Worm (Caenorhabditis elegans): ENCODE results near the gene sly-1.

The sly-1 gene

DNA sequence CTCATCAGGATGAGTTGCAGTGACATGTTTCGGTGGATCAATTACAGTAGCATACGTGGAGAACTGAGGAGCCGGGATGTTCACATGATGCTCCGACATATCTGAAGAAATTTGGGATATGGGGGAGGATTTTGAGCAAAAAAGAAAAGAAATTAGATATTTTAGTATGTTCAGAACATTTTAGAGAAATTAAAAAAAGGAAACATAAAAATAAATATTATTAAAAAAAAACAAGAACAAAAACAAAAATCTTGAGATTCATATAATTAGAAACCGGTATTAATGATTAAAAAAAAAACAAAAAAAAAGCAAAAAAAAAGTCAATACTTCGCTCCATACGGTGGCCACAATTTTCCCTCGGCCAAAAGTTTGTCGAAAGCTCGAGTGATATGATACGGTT, 3.1 kb upstream of the sly-1 start, which contains the start of gene rab-33:
Gene rab-33 (minus strand): TSS at position 101 of the 400 bp plus-strand sequence.
- no peak for TF ChIP-seq W03F9.2 (tag; optimal IDR thresholded peaks at IDR 0.05)
- TF ChIP-seq dao-5 (tag; optimal IDR thresholded peaks at IDR 0.05) = no peak
- no peak for TF ChIP-seq him-1 (tag; optimal IDR thresholded peaks at IDR 0.05)

DNA sequence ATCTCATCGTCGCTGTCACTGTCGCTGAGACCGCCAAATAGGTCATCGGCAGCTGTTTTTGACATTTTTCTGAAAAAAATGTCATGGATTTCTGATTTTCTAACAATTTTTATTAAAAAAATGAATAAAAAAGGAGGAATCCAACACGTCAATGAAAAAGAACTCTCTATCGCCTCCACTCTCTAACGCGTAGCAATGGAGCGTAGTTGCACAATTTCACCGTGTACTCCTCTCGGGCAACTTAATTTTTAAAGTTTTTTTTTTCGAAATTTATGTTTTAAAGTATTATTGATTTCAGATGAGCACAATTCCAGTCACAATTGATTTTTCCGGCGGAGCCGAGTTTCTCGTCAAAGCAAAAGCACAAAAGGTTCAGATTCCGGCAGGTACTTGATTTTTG, 1.7 kb upstream of the sly-1 start, which contains the start of the genes taf-11.3 and urm-1:
Gene taf-11.3 (minus strand): TSS at position 69 of the 400 bp plus-strand sequence.
Gene urm-1 (plus strand): TSS at position 299 of the 400 bp plus-strand sequence.
- TF ChIP-seq W03F9.2 (tag; optimal IDR thresholded peaks at IDR 0.05) (peak; percentile 95), him-1 (tag; optimal IDR thresholded peaks at IDR 0.05) (no peak), dao-5 (tag; optimal IDR thresholded peaks at IDR 0.05) (no peak)

DNA sequence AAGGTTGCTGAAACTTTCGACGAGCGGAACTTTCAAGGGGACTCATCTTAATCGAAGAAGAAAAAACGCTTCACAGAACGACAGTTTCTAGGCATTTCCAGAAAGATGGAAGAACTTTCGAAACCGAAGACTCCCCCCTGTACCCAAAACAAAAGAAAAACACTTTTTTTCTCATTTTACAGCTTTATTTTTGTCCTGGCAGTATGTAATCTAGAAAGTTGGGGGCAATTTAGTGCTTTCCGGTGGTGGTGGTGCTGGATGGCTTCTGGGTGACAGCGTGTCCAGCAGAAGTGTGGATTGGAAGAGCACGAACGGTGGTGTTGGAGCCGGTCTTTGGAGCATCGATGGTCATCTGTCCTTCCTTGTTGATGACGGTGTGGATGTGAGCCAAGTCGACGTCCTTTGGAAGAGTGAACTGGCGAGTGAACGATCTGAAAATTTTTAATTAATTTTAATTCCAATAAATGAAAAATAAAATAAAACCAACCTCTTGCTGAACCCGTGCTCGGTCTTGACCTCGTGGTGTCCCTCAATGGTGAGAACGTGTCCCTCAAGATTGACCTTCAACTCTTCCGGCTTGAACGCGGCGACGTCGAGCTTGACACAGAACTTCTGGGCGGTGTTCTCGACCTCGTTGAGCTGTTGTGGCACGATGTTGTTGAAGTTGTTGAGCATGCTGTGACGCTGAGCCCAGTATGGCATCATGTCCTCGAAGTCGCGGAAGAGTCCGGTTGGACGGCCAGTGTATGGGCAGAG, 737 bp upstream of the sly-1 start:
- TF ChIP-seq him-1 (tag; optimal IDR thresholded peaks at IDR 0.05) = no peak
- TF ChIP-seq W03F9.2 (tag; optimal IDR thresholded peaks at IDR 0.05) = no peak
- peak; percentile 18 for TF ChIP-seq dao-5 (tag; optimal IDR thresholded peaks at IDR 0.05)

DNA sequence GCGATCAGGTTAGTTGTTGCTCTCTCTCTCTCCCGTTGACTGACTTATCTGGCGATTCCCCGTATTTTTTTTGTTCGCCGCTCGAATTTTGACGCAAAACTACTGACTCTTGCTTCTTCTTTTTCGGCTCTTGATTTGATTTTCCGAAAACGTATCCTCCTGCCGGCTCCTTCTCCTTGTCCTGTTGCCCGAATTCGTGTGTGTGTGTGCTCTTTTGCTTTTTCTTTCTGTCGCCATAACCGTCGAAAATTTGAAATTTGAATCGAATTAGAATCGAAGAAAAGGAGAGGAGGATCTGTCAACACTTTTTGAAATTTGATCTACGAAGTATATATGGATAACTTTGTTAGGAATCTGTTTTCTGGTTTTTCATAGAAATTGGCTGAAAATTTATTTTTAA, 5.7 kb downstream of the sly-1 start:
- TF ChIP-seq dao-5 (tag; optimal IDR thresholded peaks at IDR 0.05) = no peak
- no peak for TF ChIP-seq W03F9.2 (tag; optimal IDR thresholded peaks at IDR 0.05)
- no peak for TF ChIP-seq him-1 (tag; optimal IDR thresholded peaks at IDR 0.05)

DNA sequence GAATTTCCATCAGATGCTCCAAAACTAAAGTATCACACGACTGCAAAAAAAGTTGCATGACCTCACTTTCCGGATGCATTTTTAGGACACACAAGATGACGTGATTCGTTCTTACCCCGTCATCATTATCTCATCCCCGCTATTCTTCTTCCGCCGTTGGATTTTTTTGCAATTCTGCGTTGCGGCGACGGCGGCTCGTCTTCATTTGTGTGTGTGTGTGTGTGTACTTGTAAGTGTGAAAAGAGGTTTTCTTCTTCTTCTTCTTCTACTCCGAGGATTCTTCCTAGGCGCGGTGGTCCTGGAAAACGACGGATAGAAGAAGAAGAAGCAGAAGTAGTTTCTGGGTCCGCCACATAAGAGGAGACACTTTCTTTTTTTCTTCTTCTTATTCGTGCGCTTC, 8.9 kb downstream of the sly-1 start:
- TF ChIP-seq dao-5 (tag; optimal IDR thresholded peaks at IDR 0.05) (no peak), W03F9.2 (tag; optimal IDR thresholded peaks at IDR 0.05) (no peak), him-1 (tag; optimal IDR thresholded peaks at IDR 0.05) (no peak)

DNA sequence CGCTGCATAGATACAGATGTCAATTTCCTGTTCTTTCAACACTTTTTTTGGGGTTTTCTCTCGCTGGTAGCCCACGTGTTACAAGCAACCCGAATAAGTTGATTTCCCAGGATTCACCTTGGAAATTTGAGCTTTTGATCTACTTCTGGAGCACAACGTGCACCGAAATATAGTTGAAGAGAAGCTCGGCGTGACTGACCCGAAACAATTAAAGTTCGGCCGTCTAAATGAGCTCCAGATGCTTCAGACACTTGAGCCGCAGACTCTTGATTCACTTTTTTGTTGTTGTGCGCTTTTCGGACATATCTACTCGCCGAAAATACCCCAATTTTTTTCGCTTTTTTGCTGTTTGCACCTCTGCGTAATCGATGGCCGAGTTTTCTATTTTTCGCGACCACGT, 12.0 kb downstream of the sly-1 start:
- no peak for TF ChIP-seq W03F9.2 (tag; optimal IDR thresholded peaks at IDR 0.05)
- no peak for TF ChIP-seq him-1 (tag; optimal IDR thresholded peaks at IDR 0.05)
- TF ChIP-seq dao-5 (tag; optimal IDR thresholded peaks at IDR 0.05) = no peak

DNA sequence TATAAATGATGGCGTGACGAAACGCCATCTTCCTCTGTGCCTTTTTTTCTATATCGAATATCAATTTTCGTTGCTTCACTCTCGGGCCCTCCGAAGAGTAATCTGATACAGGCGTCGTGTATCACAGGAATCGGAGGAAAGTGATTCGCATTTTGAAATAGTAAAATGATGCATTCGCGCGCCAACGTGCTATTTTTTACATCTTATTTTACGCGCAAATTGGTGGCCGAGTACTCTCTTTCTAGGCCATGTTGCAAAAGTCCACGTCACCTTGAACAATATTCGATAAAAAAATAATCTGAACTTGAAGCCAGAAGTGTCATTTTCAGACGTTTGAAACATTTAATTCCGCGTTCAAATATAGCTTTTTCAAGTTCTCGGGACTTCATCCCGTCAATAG, 12.8 kb downstream of the sly-1 start:
- TF ChIP-seq W03F9.2 (tag; optimal IDR thresholded peaks at IDR 0.05) (no peak), dao-5 (tag; optimal IDR thresholded peaks at IDR 0.05) (no peak), him-1 (tag; optimal IDR thresholded peaks at IDR 0.05) (no peak)

DNA sequence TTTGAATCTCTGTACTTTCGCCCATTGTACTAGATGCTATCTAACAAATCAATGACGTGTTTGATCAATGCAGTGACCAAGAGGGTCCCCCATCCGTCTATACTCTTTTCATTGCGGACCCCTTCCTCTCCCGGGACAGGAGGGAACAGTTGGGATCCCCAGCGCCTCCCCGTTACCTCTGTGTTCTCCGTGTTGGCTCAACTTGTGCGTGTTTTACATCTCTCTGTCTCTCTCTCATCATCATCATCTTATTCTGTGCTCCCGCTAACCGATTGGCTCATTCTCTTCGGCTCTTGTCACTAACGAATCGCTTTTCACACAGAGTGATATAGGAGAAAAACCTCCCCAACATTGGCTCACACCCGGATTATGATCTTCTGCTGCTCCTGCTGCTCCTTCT, 13.7 kb downstream of the sly-1 start, which contains the start of gene unc-49:
Gene unc-49 (plus strand): TSS at position 240 of the 400 bp plus-strand sequence.
- TF ChIP-seq dao-5 (tag; optimal IDR thresholded peaks at IDR 0.05) = no peak

DNA sequence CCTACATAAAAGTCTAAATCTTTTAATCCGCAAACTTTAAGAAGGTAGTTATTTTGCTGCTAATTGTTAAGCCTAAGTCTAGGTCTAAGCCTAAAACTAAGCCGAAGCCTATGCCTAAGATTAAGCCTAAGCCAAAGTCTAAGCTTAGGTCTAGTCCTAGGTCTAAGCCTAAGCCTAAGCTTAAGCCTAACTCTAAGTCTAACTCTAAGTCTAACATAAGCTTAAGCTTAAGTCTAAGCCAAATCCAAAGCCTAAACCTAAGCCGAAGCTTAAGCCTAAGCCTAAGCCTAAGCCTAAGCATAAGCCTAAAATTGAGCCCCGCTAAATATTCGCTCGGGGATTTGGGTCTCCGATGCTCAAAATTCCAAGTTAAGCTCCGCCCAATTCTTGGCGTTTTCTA, 14.4 kb downstream of the sly-1 start:
- TF ChIP-seq him-1 (tag; optimal IDR thresholded peaks at IDR 0.05) (no peak), dao-5 (tag; optimal IDR thresholded peaks at IDR 0.05) (no peak), W03F9.2 (tag; optimal IDR thresholded peaks at IDR 0.05) (no peak)

DNA sequence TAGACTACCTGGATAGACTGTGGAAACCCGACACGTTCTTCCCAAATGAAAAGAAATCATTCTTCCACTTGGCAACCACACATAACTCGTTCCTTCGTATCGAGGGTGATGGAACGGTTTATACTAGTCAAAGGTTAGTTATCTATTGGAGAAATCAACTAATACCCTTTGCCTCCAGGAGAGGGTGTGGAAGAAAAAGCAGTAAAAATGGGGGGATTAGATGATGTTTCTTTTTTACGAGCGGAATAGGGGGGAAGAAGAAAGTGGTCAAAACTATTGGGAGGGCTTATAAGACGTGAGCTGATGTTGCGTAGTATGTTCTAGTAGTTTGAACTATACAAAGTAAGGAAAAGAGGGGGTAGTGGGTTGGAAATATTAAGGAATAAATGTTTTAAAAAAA, 16.2 kb downstream of the sly-1 start:
- no peak for TF ChIP-seq W03F9.2 (tag; optimal IDR thresholded peaks at IDR 0.05)

DNA sequence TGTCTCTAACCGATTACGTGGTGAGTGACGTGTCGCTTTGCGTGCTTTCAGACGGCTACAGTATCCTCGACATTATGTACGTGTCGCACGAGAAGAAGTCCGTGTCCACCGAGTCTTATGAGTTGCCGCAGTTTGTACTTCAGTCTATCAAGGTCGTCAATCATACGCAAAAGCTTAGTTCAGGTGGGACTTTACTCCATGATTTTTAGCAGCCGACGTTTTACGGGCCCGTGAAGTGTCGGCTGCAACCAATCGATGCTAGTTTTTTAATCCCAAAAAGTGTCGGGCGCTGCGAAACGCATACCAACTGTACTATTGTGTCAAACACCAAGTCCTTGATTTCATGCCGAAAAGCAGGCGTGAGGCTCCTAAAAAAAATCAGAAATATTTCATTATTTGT, 18.0 kb downstream of the sly-1 start:
- TF ChIP-seq him-1 (tag; optimal IDR thresholded peaks at IDR 0.05) (no peak), W03F9.2 (tag; optimal IDR thresholded peaks at IDR 0.05) (no peak), dao-5 (tag; optimal IDR thresholded peaks at IDR 0.05) (no peak)

DNA sequence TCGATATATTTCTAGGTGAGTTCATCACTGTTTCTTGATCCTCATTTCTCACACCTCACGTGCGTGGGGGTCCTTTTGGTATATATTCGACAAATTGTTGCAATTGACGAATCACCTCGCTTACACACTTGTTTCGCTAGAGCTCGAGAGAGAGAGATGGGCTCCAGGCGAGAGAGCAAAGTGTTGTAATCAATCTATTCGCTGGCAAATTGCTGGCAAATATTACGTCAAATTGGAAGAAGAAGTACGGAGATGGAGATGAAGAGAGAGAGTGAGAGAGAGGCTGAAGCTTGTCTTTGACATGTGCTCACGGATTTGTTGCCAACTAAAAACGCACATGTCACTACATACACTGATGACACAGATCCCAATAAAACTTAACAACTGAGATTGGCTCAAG, 19.1 kb downstream of the sly-1 start:
- TF ChIP-seq W03F9.2 (tag; optimal IDR thresholded peaks at IDR 0.05) (no peak), him-1 (tag; optimal IDR thresholded peaks at IDR 0.05) (no peak), dao-5 (tag; optimal IDR thresholded peaks at IDR 0.05) (no peak)

DNA sequence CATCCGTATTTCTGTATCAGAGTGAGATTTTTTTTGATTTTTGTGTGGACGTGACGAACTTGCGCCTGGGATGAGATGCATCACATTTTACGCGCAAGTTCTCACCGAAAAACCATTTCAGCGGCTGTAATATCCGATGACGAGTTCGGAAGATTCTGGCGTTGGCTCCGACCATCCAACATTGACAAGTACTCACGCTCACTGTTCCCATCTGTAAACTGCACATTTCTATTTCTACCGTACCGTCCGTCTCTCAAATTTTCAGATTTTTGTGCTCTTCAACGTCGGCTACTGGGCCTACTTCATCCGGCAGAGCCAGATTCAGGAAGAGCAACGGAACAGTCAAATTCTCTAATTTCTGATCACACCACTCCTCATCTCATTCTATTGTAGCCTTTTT, 20.6 kb downstream of the sly-1 start:
- TF ChIP-seq W03F9.2 (tag; optimal IDR thresholded peaks at IDR 0.05) = no peak
- no peak for TF ChIP-seq dao-5 (tag; optimal IDR thresholded peaks at IDR 0.05)
- TF ChIP-seq him-1 (tag; optimal IDR thresholded peaks at IDR 0.05) = no peak

DNA sequence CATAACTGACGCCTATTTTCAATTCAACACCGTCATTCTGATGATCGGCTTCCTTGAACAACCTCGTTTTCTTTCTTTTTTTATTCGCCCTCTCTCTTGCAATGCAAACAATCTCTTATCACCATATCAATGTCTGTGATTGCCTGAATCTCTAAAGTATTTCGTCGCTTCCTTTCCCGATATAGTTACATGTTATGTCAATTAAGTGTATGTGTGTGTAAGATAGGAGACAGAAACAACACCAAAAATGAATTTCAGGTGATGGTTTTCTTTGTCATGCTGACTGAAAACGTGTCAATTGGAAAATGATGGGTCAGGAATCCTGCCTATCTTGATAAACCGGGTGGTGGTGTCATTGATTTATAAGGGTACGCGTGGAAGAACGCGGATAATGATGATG, 26.5 kb downstream of the sly-1 start:
- TF ChIP-seq dao-5 (tag; optimal IDR thresholded peaks at IDR 0.05) (no peak), him-1 (tag; optimal IDR thresholded peaks at IDR 0.05) (no peak), W03F9.2 (tag; optimal IDR thresholded peaks at IDR 0.05) (no peak)

DNA sequence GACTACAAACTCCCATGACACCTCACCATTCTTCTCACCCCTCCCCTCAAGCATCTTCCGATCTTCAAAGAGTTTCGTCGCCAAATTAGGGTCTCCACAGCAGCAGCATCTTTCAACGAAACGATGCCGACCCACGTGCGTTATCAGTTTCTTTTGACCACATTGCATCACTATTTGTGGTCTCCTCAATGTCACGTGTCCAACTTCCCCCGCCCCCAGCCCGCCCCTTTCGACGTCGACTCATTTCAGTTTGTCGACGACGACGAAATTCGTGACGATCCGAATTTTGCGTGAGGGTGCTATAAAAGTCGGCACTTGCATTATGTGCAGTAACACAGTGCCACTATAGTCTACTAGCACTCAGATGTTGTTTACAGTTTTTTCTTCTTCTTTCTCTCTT, 27.3 kb downstream of the sly-1 start:
- TF ChIP-seq W03F9.2 (tag; optimal IDR thresholded peaks at IDR 0.05) (no peak), dao-5 (tag; optimal IDR thresholded peaks at IDR 0.05) (no peak), him-1 (tag; optimal IDR thresholded peaks at IDR 0.05) (no peak)
